Worm (Caenorhabditis elegans) whole organism, L4 larva: ENCODE data around the gene Y110A2AL.9.

Experiments
- ZK337.2 ChIP-seq: fragments of 200-800 bp; sonication (Bioruptor generic); IDR thresholded peaks from 2 replicates; pipeline ENCODE4 v1.3.6; 2022; ENCODE audit warnings: missing genetic modification reagents, missing genetic modification characterization, missing compliant biosample characterization
- arid-1 ChIP-seq: fragments of 200-800 bp; sonication (Bioruptor generic); conservative IDR thresholded peaks from 2 replicates; pipeline ENCODE4 v1.3.6; 2022; ENCODE audit warnings: missing genetic modification reagents, missing genetic modification characterization, missing compliant biosample characterization
- dve-1 ChIP-seq: sonication (generic microtip); optimal IDR thresholded peaks from 2 replicates; lab custom pipeline; 2017; ENCODE audit warnings: antibody characterized with exemption, mild to moderate bottlenecking, missing genetic modification characterization, missing compliant biosample characterization; ENCODE audit not compliant: insufficient read depth
- jun-1 ChIP-seq: fragments of 150-350 bp; optimal IDR thresholded peaks from 2 replicates; lab custom pipeline; 2014; ENCODE audit warnings: missing biosample characterization, missing genetic modification reagents, missing genetic modification characterization
- lin-13 ChIP-seq: fragments of 150-350 bp; optimal IDR thresholded peaks from 2 replicates; lab custom pipeline; 2014; ENCODE audit warnings: missing biosample characterization, missing genetic modification reagents, missing genetic modification characterization
- lin-15B ChIP-seq: fragments of 150-350 bp; sonication (generic microtip); optimal IDR thresholded peaks from 3 replicates; lab custom pipeline; 2014; ENCODE audit warnings: missing biosample characterization, missing genetic modification characterization
- lin-38 ChIP-seq: fragments of 200-800 bp; sonication (Bioruptor generic); IDR thresholded peaks from 2 replicates; pipeline ENCODE4 v1.3.6; 2022; ENCODE audit warnings: missing genetic modification reagents, missing genetic modification characterization, missing compliant biosample characterization
- nhr-41 ChIP-seq: fragments of 200-800 bp; sonication (Bioruptor generic); IDR thresholded peaks from 2 replicates; pipeline ENCODE4 v1.3.6; 2022; ENCODE audit warnings: missing genetic modification reagents, missing genetic modification characterization, missing compliant biosample characterization
- unc-62 ChIP-seq, 3 experiments: fragments of 150-350 bp in 1 of 3; sonication (generic microtip); optimal IDR thresholded peaks in 2 of 3; peaks in 1 of 3; 1 replicate in 1 of 3; 2 replicates in 2 of 3; lab custom pipeline; 2014 to 2017; ENCODE audit warnings: missing biosample characterization in 3 of 3, missing genetic modification characterization in 3 of 3, missing genetic modification reagents in 3 of 3, missing genotype in 1 of 3
- ztf-11 ChIP-seq: fragments of 150-350 bp; optimal IDR thresholded peaks from 2 replicates; lab custom pipeline; 2014; ENCODE audit warnings: missing biosample characterization, missing genetic modification characterization

DNA sequence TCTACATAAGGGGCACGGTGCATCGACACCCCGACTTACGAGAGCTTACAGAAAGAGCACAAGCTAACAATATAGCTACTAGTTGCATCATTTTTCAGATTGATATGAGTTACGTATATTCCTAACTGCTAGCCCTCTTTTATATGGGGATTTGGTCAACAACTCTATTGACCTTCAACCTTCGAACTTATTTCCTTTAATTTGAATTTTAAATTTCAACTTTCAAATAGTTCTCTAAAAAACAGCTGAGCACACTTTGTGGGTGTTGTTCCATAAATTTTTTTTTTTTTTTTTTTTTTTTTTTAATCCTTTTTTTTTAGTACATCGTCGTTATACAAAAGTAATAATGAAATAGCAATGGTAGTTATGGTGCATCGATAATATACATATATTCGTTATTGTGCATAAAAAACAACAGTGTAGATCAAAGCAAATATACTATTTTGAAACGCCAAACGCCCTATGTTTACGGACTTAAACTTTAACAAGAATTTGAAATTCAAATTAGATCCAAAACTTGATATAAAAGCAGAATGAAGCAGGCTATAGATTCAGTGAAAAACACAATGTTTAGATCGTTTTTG lies at the start of gene Y110A2AL.9, which contains the start of gene Y110A2AL.3:
- no peak for TF ChIP-seq ztf-11 (tag; lab: Kevin White, UChicago)
- TF ChIP-seq lin-13, result no peak
- no peak for TF ChIP-seq lin-38 (GFP tag; lab: Robert Waterston, UW)
- no peak for TF ChIP-seq ZK337.2 (GFP tag; lab: Robert Waterston, UW)
- no peak for TF ChIP-seq arid-1 (GFP tag; lab: Robert Waterston, UW)
- TF ChIP-seq unc-62 (GFP tag; optimal IDR thresholded peaks at IDR 0.05 in 1 of 2; lab: Kevin White, UChicago), result no peak
- no peak for TF ChIP-seq unc-62 (tag; optimal IDR thresholded peaks at IDR 0.05; lab: Kevin White, UChicago)
- TF ChIP-seq nhr-41 (GFP tag; lab: Robert Waterston, UW), result no peak
- no peak for TF ChIP-seq jun-1 (tag; lab: Kevin White, UChicago)
- no peak for TF ChIP-seq dve-1
- no peak for TF ChIP-seq lin-15B (tag; lab: Kevin White, UChicago)
